Worm (Caenorhabditis elegans): ENCODE data around the gene trpp-5.

Gene trpp-5

DNA sequence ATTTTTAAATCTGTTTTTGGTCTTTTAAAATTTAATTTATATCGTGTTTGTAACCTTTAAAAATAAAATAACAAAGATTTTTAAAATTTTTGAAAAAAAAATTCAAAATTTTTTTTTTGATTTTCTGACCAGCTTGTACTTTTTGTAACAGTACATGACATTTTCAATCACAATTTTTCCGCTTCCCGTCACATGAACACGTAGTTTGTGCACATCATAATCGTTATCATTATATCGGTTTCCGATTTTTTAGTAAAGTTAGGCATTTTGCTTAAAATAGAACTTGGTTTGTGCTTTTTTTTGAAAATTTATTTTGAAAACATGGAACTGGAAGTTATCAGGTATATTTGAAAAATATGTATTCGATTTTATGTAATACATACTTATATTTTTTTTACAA lies 15.5 kb downstream of the trpp-5 start:
- TF ChIP-seq sea-2 (GFP tag; IDR thresholded peaks at IDR 0.05) (no peak), ekl-4 (GFP tag; IDR thresholded peaks at IDR 0.05) (no peak), Y95B8A.8 (GFP tag; IDR thresholded peaks at IDR 0.05) (no peak), repo-1 (tag; optimal IDR thresholded peaks at IDR 0.05) (no peak)

DNA sequence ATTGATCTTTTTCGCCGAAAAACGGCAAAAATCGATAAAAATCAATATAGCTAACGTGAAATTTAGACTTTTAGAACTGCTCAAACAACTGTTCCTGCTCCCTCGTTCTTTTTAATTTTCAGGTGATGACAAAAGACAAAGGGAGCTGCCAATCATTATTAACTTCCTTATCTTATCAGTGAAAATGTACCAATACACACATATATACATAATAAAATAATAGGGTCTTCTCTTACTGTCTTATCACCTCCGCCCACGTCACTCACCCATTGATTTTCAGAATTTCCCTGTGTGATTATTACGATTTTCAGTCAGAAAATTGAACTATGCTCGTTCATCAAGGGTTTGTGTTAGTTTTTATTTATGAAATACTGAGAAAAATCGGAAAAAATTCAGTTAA lies 16.5 kb downstream of the trpp-5 start, which contains the start of gene Y57A10A.14:
TSS of gene Y57A10A.14 (plus strand) at position 228 of the 400 bp plus-strand sequence.
- TF ChIP-seq hlh-12 (tag; optimal IDR thresholded peaks at IDR 0.05) (no peak), unc-62 (GFP tag; optimal IDR thresholded peaks at IDR 0.05) (peak; percentile 79), rcor-1 (GFP tag; IDR thresholded peaks at IDR 0.05) (no peak), let-607 (tag; optimal IDR thresholded peaks at IDR 0.05) (peak in 1 of 2 experiments; percentile 57), dox-1 (GFP tag; IDR thresholded peaks at IDR 0.05) (no peak; the same call in 1 of the 2 replicates), egl-44 (GFP tag; IDR thresholded peaks at IDR 0.05) (no peak), nfya-1 (tag; optimal IDR thresholded peaks at IDR 0.05; ENCODE audit: borderline replicate concordance, insufficient read depth) (no peak), atf-7 (tag; optimal IDR thresholded peaks at IDR 0.05) (peak; percentile 34), F22D6.2 (tag; optimal IDR thresholded peaks at IDR 0.05) (no peak), cebp-1 (GFP tag; IDR thresholded peaks at IDR 0.05) (no peak), cebp-1 (tag; optimal IDR thresholded peaks at IDR 0.05) (peak; percentile 15), nhr-80 (tag; optimal IDR thresholded peaks at IDR 0.05) (peak; percentile 78)

DNA sequence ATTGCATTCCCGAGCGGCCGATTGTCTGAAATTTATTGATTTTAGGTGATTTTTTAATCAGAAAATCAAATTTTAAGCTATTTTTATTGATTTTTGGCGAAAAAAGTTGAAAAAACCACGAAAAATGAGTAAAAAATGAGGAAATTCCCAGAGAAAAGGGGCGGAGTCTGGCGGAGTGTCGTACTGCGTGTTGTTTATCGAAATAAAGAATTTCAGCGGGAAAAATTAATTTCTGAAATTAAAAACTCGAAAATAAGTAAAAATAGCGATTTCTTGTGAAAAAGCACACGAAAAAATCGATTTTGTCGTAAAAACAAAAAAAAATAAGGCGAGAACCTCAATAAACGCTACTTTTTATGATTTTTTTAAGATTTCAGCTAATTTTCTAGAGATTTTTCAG lies 17.3 kb downstream of the trpp-5 start, which contains the start of gene Y57A10A.13:
TSS of gene Y57A10A.13 (minus strand) at position 46 of the 400 bp plus-strand sequence.
- TF ChIP-seq B0019.2 (GFP tag; conservative IDR thresholded peaks at IDR 0.05) (no peak), attf-3 (GFP tag; conservative IDR thresholded peaks at IDR 0.05) (peak; percentile 84), efl-1 (GFP tag; optimal IDR thresholded peaks at IDR 0.05) (peak; percentile 43)

DNA sequence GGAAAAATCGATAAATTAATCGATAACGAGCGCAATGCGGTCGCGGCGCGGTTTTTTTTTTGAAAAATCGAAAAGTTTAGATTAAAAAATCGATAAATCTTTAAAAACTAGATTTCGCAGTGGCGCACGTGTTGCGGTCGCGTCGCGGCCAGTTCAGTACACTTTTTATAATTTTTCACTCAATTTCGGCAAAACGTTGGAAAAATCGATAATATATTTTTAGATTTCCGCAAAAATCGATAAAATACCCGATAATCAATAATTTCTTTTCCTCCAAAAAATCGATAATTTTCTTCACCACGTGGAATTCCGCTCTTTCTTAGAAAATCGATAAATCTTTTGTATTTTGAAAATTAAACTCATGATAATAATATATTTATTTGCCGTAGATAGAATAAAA lies 25.7 kb downstream of the trpp-5 start:
- TF ChIP-seq ceh-91 (GFP tag; IDR thresholded peaks at IDR 0.05) (no peak), him-1 (tag; optimal IDR thresholded peaks at IDR 0.05) (peak; percentile 70)

DNA sequence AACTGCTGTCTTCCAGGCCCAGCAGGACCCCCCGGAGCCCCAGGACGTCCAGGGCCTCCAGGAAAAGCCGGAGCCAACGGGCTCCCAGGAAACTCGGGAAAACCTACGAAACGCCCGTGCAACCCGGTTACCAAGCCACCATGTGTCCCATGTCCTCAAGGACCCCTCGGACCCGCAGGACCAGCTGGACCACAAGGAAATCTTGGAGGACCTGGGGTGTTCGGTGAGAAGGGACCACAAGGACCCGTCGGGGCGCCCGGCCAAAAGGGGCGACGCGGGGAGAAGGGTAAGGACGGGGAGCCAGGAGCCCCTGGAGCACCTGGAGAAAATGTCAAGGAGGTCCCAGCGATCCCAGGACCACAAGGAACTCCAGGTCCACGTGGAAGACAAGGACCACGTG lies 26.8 kb downstream of the trpp-5 start:
- TF ChIP-seq F37B4.10 (GFP tag; IDR thresholded peaks at IDR 0.05) (no peak), mel-28 (tag; optimal IDR thresholded peaks at IDR 0.05; ENCODE audit: borderline replicate concordance) (no peak), egrh-3 (GFP tag; IDR thresholded peaks at IDR 0.05) (peak; percentile 91), zfh-2 (GFP tag; conservative IDR thresholded peaks at IDR 0.05) (peak; percentile 93)

DNA sequence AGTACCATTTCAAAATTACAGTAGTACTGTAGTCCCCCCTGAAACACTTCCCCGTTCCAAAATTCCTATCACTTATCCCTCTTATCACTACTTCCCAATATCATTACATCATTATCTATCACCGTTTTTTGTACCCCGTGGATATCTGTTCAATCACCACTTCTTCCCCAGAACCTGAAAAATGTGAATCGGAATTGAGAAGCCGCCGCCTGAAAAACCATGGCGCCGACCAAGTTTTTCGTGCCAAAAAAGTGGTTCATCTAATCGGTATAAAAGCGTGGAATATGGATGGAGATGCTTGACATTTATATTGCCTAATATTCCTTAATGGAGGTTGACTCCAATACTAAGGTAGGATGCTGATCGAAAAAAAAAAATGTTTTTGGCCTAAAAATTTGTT lies 29.9 kb downstream of the trpp-5 start, which contains the start of gene rol-1:
TSS of gene rol-1 (plus strand) at position 301 of the 400 bp plus-strand sequence.
- TF ChIP-seq somi-1 (GFP tag; optimal IDR thresholded peaks at IDR 0.05) (no peak), madf-6 (GFP tag; IDR thresholded peaks at IDR 0.05) (no peak), ztf-26 (tag; optimal IDR thresholded peaks at IDR 0.05) (no peak), ceh-100 (GFP tag; IDR thresholded peaks at IDR 0.05) (no peak), pbrm-1 (GFP tag; IDR thresholded peaks at IDR 0.05) (no peak)
